Worm (Caenorhabditis elegans): ENCODE data around the gene F29A7.3.

Gene F29A7.3

DNA sequence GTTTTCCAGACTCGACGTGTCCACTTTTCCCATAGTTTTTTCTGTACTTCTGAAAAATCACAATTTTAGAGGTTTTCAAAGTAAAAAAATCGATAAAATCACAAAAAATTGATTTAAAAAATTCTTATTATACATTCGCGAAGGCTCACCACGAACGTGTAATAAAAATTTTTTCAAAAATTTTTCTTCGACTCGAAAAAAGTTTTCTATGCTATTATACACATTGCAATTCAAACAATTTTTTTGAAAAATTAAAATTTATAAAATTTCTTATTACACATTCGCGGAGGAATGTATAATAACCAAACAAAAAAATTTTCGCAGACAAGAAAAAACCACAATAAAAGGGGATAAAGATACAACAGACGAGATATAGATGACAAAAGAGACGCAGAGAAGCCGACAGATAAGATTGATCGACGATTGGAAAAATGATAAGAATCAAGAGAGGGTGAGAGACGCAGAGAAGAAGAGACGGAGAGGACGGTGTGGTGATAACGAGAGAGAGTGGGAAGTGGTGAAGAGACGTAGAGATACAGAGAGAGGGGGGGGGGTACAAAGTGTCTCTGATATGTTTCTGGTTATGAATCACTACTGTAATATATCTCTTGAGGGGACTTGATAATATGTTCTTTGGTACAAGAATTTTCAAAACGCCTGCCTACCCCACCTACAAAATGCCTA lies 47.6 kb downstream of the F29A7.3 start, which contains the start of gene nhr-119 (continued):
- TF ChIP-seq lsy-2 (tag; optimal IDR thresholded peaks at IDR 0.05) (peak in 1 of 2 experiments; percentile 76), zip-2 (tag; optimal IDR thresholded peaks at IDR 0.05) (no peak), set-16 (GFP tag; IDR thresholded peaks at IDR 0.05) (no peak), lin-15B (tag; optimal IDR thresholded peaks at IDR 0.05) (no peak), skn-1 (tag; optimal IDR thresholded peaks at IDR 0.05) (no peak), daf-16 (GFP tag; optimal IDR thresholded peaks at IDR 0.05) (peak in 1 of 2 experiments; percentile 15), daf-16 (tag; optimal IDR thresholded peaks at IDR 0.05) (peak; percentile 37), nhr-237 (tag; optimal IDR thresholded peaks at IDR 0.05) (no peak), cey-2 (tag; optimal IDR thresholded peaks at IDR 0.05; ENCODE audit: borderline replicate concordance, insufficient read depth) (peak; percentile 51), F44E2.7 (GFP tag; IDR thresholded peaks at IDR 0.05) (no peak), nhr-6 (tag; optimal IDR thresholded peaks at IDR 0.05) (peak; percentile 44), mep-1 (tag; optimal IDR thresholded peaks at IDR 0.05) (peak; percentile 59), ceh-82 (tag; optimal IDR thresholded peaks at IDR 0.05) (no peak), pha-4 (GFP tag; IDR thresholded peaks at IDR 0.05) (peak; percentile 65), pha-4 (tag; optimal IDR thresholded peaks at IDR 0.05) (no peak), dve-1 (tag; optimal IDR thresholded peaks at IDR 0.05; ENCODE audit: insufficient read depth) (peak; percentile 96), F26F4.8 (GFP tag; conservative IDR thresholded peaks at IDR 0.05) (no peak), nhr-102 (tag; optimal IDR thresholded peaks at IDR 0.05) (peak; percentile 85), mes-2 (tag; optimal IDR thresholded peaks at IDR 0.05; ENCODE audit: poor library complexity, severe bottlenecking) (peak; percentile 68), mdl-1 (tag; optimal IDR thresholded peaks at IDR 0.05) (peak; percentile 11 to 81), lin-13 (GFP tag; optimal IDR thresholded peaks at IDR 0.05) (peak; percentile 6), nhr-111 (GFP tag; optimal IDR thresholded peaks at IDR 0.05) (no peak), nhr-42 (GFP tag; IDR thresholded peaks at IDR 0.05) (no peak)

DNA sequence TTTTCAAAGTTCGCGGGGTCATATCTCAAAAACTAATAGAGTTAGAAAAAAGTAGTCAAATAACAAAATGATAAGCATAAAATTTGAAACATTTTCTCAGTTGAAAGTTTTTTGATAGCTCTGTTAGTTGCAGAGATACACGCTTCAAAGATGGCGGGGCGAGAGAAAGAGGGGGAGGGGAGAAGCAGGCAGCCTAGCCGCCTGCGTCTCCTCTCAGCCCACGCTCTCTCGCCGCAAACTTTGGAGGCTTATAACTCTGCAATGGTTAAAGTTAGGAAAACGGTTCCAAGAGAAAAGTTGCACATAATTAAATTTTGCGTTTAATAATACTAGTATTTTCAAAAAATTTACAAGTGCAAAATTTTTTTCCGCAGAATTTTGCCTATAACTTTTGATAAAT lies 48.7 kb downstream of the F29A7.3 start:
- no peak for TF ChIP-seq daf-12 (tag; optimal IDR thresholded peaks at IDR 0.05)
- TF ChIP-seq nhr-41 (GFP tag; IDR thresholded peaks at IDR 0.05), result no peak
- TF ChIP-seq unc-62 (GFP tag; optimal IDR thresholded peaks at IDR 0.05 in 1 of 2), result peak in 1 of 2 experiments; percentile 55
- TF ChIP-seq unc-62 (tag; optimal IDR thresholded peaks at IDR 0.05), result no peak
- no peak for TF ChIP-seq sdz-12 (GFP tag; optimal IDR thresholded peaks at IDR 0.05)
- TF ChIP-seq set-16 (GFP tag; IDR thresholded peaks at IDR 0.05), result peak; percentile 54
- TF ChIP-seq vab-7 (GFP tag; IDR thresholded peaks at IDR 0.05), result no peak
- no peak for TF ChIP-seq lir-3 (tag; optimal IDR thresholded peaks at IDR 0.05)

DNA sequence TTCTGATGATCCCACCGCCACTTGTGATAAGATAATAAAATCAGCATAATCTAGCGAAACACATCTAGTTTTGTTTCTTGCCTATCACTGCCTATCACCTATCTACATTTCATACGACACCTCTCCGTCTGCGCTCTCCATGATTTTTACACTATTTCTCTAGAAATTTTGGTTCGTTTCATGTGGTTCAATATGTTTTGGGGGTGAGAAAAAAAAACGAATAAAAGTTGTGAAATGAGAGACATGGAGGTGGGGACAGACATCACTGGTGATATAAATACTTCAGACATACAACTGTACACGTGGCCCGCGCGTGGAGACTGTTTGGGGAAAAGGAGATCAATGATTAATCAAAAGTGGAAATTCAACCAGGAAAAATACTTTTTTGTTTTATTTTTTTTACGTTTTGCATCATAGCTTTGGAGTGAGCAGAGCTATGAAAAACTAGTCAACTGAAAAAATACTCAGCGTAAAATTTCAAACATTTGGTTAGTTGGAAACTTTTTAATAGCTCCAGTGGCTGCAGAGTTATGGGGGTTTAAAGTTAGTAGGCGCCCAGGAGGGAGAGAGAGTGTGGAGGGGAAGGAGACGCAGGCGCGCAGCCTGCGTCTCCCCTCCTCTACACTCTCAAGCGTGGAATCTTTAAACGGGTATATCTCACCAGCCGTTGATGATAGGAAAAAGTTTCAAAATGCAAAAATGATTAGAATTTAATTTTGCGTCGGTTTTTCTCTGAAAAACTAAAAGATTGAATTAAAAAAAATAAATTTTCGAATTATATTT lies 49.9 kb downstream of the F29A7.3 start:
- TF ChIP-seq dmd-6 (GFP tag; IDR thresholded peaks at IDR 0.05), result peak; percentile 68
- no peak for TF ChIP-seq lim-7 (GFP tag; IDR thresholded peaks at IDR 0.05)
- no peak for TF ChIP-seq madf-9 (GFP tag; conservative IDR thresholded peaks at IDR 0.05)
- no peak for TF ChIP-seq mdl-1 (tag; optimal IDR thresholded peaks at IDR 0.05)
- TF ChIP-seq zip-11 (GFP tag; IDR thresholded peaks at IDR 0.05), result no peak
- no peak for TF ChIP-seq sdz-12 (GFP tag; optimal IDR thresholded peaks at IDR 0.05)
- TF ChIP-seq egl-43 (GFP tag; IDR thresholded peaks at IDR 0.05), result no peak
- TF ChIP-seq daf-16 (GFP tag; optimal IDR thresholded peaks at IDR 0.05), result no peak
- TF ChIP-seq daf-16 (tag; optimal IDR thresholded peaks at IDR 0.05), result peak; percentile 54
- TF ChIP-seq F26F4.8 (GFP tag; conservative IDR thresholded peaks at IDR 0.05), result no peak
- TF ChIP-seq mep-1 (tag; optimal IDR thresholded peaks at IDR 0.05), result peak; percentile 16
- no peak for TF ChIP-seq saeg-2 (GFP tag; IDR thresholded peaks at IDR 0.05)
- no peak for TF ChIP-seq F37D6.2 (tag; optimal IDR thresholded peaks at IDR 0.05)
- no peak for TF ChIP-seq unc-39 (tag; optimal IDR thresholded peaks at IDR 0.05)
- peak; percentile 63 for TF ChIP-seq nhr-28 (tag; optimal IDR thresholded peaks at IDR 0.05)
- peak; percentile 82 for TF ChIP-seq pqm-1 (tag; optimal IDR thresholded peaks at IDR 0.05)
- no peak for TF ChIP-seq nhr-42 (GFP tag; IDR thresholded peaks at IDR 0.05)
- peak; percentile 3 for TF ChIP-seq cey-2 (tag; optimal IDR thresholded peaks at IDR 0.05; ENCODE audit: borderline replicate concordance, insufficient read depth)
- peak; percentile 64 for TF ChIP-seq hlh-30 (tag; optimal IDR thresholded peaks at IDR 0.05; ENCODE audit: insufficient read depth)
- 0 out of 2 replicates have a peak, but pooled peaks have one; percentile 7 for TF ChIP-seq pha-4 (GFP tag; IDR thresholded peaks at IDR 0.05)
- TF ChIP-seq pha-4 (tag; optimal IDR thresholded peaks at IDR 0.05), result no peak
- peak; percentile 69 for TF ChIP-seq hlh-11 (tag; optimal IDR thresholded peaks at IDR 0.05)
- TF ChIP-seq spr-3 (GFP tag; optimal IDR thresholded peaks at IDR 0.05), result no peak
- TF ChIP-seq unc-130 (GFP tag; optimal IDR thresholded peaks at IDR 0.05), result no peak
- no peak for TF ChIP-seq Y105C5A.15 (GFP tag; IDR thresholded peaks at IDR 0.05)

Measured in whole organism, L4 larva.